Worm (Caenorhabditis elegans): ENCODE data around the gene fkh-9.

Gene fkh-9

ce11 chrX:3866197-3866596 lies 39.4 kb upstream of the fkh-9 start:
- TF ChIP-seq aha-1 (tag) (peak; percentile 95), F10B5.3 (tag; optimal IDR thresholded peaks at IDR 0.05) (no peak), unc-62 (GFP tag; optimal IDR thresholded peaks at IDR 0.05 in 1 of 2) (peak in 1 of 2 experiments; percentile 24), unc-62 (tag; optimal IDR thresholded peaks at IDR 0.05) (no peak)

- no peak for TF ChIP-seq zfp-3 (GFP tag; conservative IDR thresholded peaks at IDR 0.05)
- no peak for TF ChIP-seq dmd-9 (GFP tag; IDR thresholded peaks at IDR 0.05)
- peak in 1 of 2 experiments; percentile 61 for TF ChIP-seq daf-16 (GFP tag; optimal IDR thresholded peaks at IDR 0.05)
- no peak for TF ChIP-seq daf-16 (tag; optimal IDR thresholded peaks at IDR 0.05)
- TF ChIP-seq mdl-1 (tag; optimal IDR thresholded peaks at IDR 0.05), result no peak
These were observed 34.5 kb upstream of the fkh-9 start for ce11 chrX:3861294-3861693.

ce11 chrX:3859449-3859848 lies 32.7 kb upstream of the fkh-9 start:
- TF ChIP-seq unc-62 (GFP tag; optimal IDR thresholded peaks at IDR 0.05 in 1 of 2), result peak in 1 of 2 experiments; percentile 98
- no peak for TF ChIP-seq unc-62 (tag; optimal IDR thresholded peaks at IDR 0.05)
- no peak for TF ChIP-seq mdt-29 (GFP tag; IDR thresholded peaks at IDR 0.05)

ce11 chrX:3858355-3858754 lies 31.6 kb upstream of the fkh-9 start:
- TF ChIP-seq dve-1 (tag; optimal IDR thresholded peaks at IDR 0.05; ENCODE audit: insufficient read depth), result peak; percentile 56
- TF ChIP-seq aha-1 (tag), result peak; percentile 27
- TF ChIP-seq F10B5.3 (tag; optimal IDR thresholded peaks at IDR 0.05), result no peak
- TF ChIP-seq lin-39 (tag; optimal IDR thresholded peaks at IDR 0.05), result no peak
- TF ChIP-seq ztf-7 (tag; optimal IDR thresholded peaks at IDR 0.05), result no peak
- no peak for TF ChIP-seq F37D6.2 (tag; optimal IDR thresholded peaks at IDR 0.05)
- no peak for TF ChIP-seq egl-27 (tag; optimal IDR thresholded peaks at IDR 0.05)
- TF ChIP-seq ceh-44 (GFP tag; IDR thresholded peaks at IDR 0.05), result no peak
- no peak for TF ChIP-seq duxl-1 (tag; optimal IDR thresholded peaks at IDR 0.05; ENCODE audit: poor library complexity)
- TF ChIP-seq mes-2 (tag; optimal IDR thresholded peaks at IDR 0.05; ENCODE audit: poor library complexity, severe bottlenecking), result no peak
- peak; percentile 16 for TF ChIP-seq pqm-1 (tag; optimal IDR thresholded peaks at IDR 0.05)
- TF ChIP-seq ZK546.5 (tag; optimal IDR thresholded peaks at IDR 0.05), result no peak

- TF ChIP-seq snpc-4 (tag; optimal IDR thresholded peaks at IDR 0.05), result no peak
- no peak for TF ChIP-seq T20F7.1 (GFP tag; optimal IDR thresholded peaks at IDR 0.05)
- no peak for TF ChIP-seq zip-11 (GFP tag; IDR thresholded peaks at IDR 0.05)
- no peak for TF ChIP-seq nhr-25 (tag; optimal IDR thresholded peaks at IDR 0.05; ENCODE audit: borderline replicate concordance, insufficient read depth)
- TF ChIP-seq F37D6.2 (tag; optimal IDR thresholded peaks at IDR 0.05), result no peak
- TF ChIP-seq ceh-20 (GFP tag; IDR thresholded peaks at IDR 0.05), result no peak
- TF ChIP-seq ctbp-1 (GFP tag; IDR thresholded peaks at IDR 0.05), result no peak
- TF ChIP-seq nhr-10 (tag; optimal IDR thresholded peaks at IDR 0.05), result no peak
These were observed 30.9 kb upstream of the fkh-9 start, which contains the start of gene ceh-18 for ce11 chrX:3857697-3858096. Gene ceh-18, minus strand, starts transcription at chrX:3857797.

- TF ChIP-seq dmd-6 (GFP tag; IDR thresholded peaks at IDR 0.05) (no peak), ztf-7 (tag; optimal IDR thresholded peaks at IDR 0.05) (no peak), unc-130 (GFP tag; optimal IDR thresholded peaks at IDR 0.05) (no peak), nhr-28 (tag; optimal IDR thresholded peaks at IDR 0.05) (no peak), daf-12 (tag; optimal IDR thresholded peaks at IDR 0.05) (no peak), aha-1 (tag) (no peak), spr-1 (tag; optimal IDR thresholded peaks at IDR 0.05) (no peak)
These were observed 29.0 kb upstream of the fkh-9 start for ce11 chrX:3855717-3856116.
